Fruit fly (Drosophila melanogaster) whole organism, prepupa: ENCODE data around the gene CG45089.

Experiments used
- Blimp-1 ChIP-seq: fragments of 200-800 bp; sonication (Bioruptor generic); optimal IDR thresholded peaks from 3 replicates; lab custom pipeline; 2017; ENCODE audit warnings: missing biosample characterization, missing genetic modification characterization, mild to moderate bottlenecking, moderate library complexity, missing genetic modification reagents
- CG10631 ChIP-seq: fragments of 200-800 bp; sonication (Bioruptor generic); optimal IDR thresholded peaks from 2 replicates; lab custom pipeline; 2016; ENCODE audit warnings: missing biosample characterization, missing genetic modification characterization
- CG11294 ChIP-seq: fragments of 200-800 bp; sonication (Bioruptor generic); IDR thresholded peaks from 2 replicates; pipeline ENCODE4 v1.3.6; 2022; ENCODE audit warnings: missing biosample characterization, missing genetic modification characterization
- CG11762 ChIP-seq: fragments of 200-800 bp; sonication (Bioruptor generic); optimal IDR thresholded peaks from 3 replicates; lab custom pipeline; 2016; ENCODE audit warnings: missing biosample characterization, missing genetic modification characterization; ENCODE audit not compliant: insufficient read depth
- CG11902 ChIP-seq: fragments of 200-800 bp; sonication (Bioruptor generic); optimal IDR thresholded peaks from 3 replicates; lab custom pipeline; 2016; ENCODE audit warnings: missing biosample characterization, missing genetic modification characterization
- CG15336 ChIP-seq: fragments of 200-800 bp; sonication (Bioruptor generic); IDR thresholded peaks from 2 replicates; pipeline ENCODE4 v1.3.6; 2022; ENCODE audit warnings: missing biosample characterization, missing genetic modification characterization
- CG1621 ChIP-seq: fragments of 200-800 bp; sonication (Bioruptor generic); optimal IDR thresholded peaks from 3 replicates; lab custom pipeline; 2018; ENCODE audit warnings: missing biosample characterization, mild to moderate bottlenecking, missing genetic modification characterization
- CG16779 ChIP-seq: fragments of 200-800 bp; sonication (Bioruptor generic); optimal IDR thresholded peaks from 3 replicates; lab custom pipeline; 2017; ENCODE audit warnings: missing biosample characterization, mild to moderate bottlenecking, missing genetic modification characterization
- CG3032 ChIP-seq: fragments of 200-800 bp; optimal IDR thresholded peaks from 2 replicates; lab custom pipeline; 2019; ENCODE audit warnings: missing biosample characterization, mild to moderate bottlenecking, missing genetic modification characterization, moderate library complexity
- CG31627 ChIP-seq: fragments of 200-800 bp; sonication (Bioruptor generic); optimal IDR thresholded peaks from 3 replicates; lab custom pipeline; 2016; ENCODE audit warnings: missing biosample characterization, missing genetic modification characterization
- CG4318 ChIP-seq: fragments of 200-800 bp; sonication (Bioruptor generic); optimal IDR thresholded peaks from 3 replicates; lab custom pipeline; 2017; ENCODE audit warnings: missing biosample characterization, mild to moderate bottlenecking, missing genetic modification characterization
- CG6163 ChIP-seq: fragments of 200-800 bp; sonication (Bioruptor generic); IDR thresholded peaks from 3 replicates; pipeline ENCODE4 v1.3.6; 2022; ENCODE audit warnings: missing biosample characterization, missing genetic modification characterization
- CG6792 ChIP-seq: fragments of 200-800 bp; sonication (Bioruptor generic); optimal IDR thresholded peaks from 3 replicates; lab custom pipeline; 2016; ENCODE audit warnings: missing biosample characterization, missing genetic modification characterization
- CG7368 ChIP-seq: fragments of 200-800 bp; sonication (Bioruptor generic); optimal IDR thresholded peaks from 3 replicates; lab custom pipeline; 2016; ENCODE audit warnings: missing biosample characterization, missing genetic modification characterization
- CG8119 ChIP-seq: fragments of 200-800 bp; sonication (Bioruptor generic); IDR thresholded peaks from 3 replicates; pipeline ENCODE4 v1.3.6; 2022; ENCODE audit warnings: missing biosample characterization, missing genetic modification characterization
- CG8319 ChIP-seq: fragments of 200-800 bp; sonication (Bioruptor generic); optimal IDR thresholded peaks from 3 replicates; lab custom pipeline; 2016; ENCODE audit warnings: missing biosample characterization, missing genetic modification characterization
- Eip78C ChIP-seq: fragments of 200-800 bp; sonication (Bioruptor generic); peaks from one replicate; lab custom pipeline; 2016; ENCODE audit warnings: missing biosample characterization, missing genetic modification characterization
- Eip93F ChIP-seq: fragments of 200-800 bp; sonication (Bioruptor generic); optimal IDR thresholded peaks from 2 replicates; lab custom pipeline; 2016; ENCODE audit warnings: missing biosample characterization, mild to moderate bottlenecking, missing genetic modification characterization
- Ets21C ChIP-seq: fragments of 200-800 bp; sonication (Bioruptor generic); optimal IDR thresholded peaks from 3 replicates; lab custom pipeline; 2016; ENCODE audit warnings: missing biosample characterization, missing genetic modification characterization
- Ets96B ChIP-seq: fragments of 200-800 bp; optimal IDR thresholded peaks from 2 replicates; lab custom pipeline; 2019; ENCODE audit warnings: missing biosample characterization, mild to moderate bottlenecking, missing genetic modification characterization, moderate library complexity
- Gug ChIP-seq: fragments of 200-800 bp; sonication (Bioruptor generic); IDR thresholded peaks from 2 replicates; pipeline ENCODE4 v1.3.6; 2022; ENCODE audit warnings: missing biosample characterization, missing genetic modification characterization
- Hr38 ChIP-seq: sonication (Bioruptor generic); optimal IDR thresholded peaks from 2 replicates; lab custom pipeline; 2016; ENCODE audit warnings: missing biosample characterization, missing genetic modification characterization
- Hr4 ChIP-seq: fragments of 200-800 bp; sonication (Bioruptor generic); optimal IDR thresholded peaks from 3 replicates; lab custom pipeline; 2016; ENCODE audit warnings: missing biosample characterization, missing genetic modification characterization
- Lpt ChIP-seq: fragments of 200-800 bp; sonication (Bioruptor generic); optimal IDR thresholded peaks from 3 replicates; lab custom pipeline; 2016; ENCODE audit warnings: missing biosample characterization, missing genetic modification characterization
- Sox102F ChIP-seq: fragments of 200-800 bp; sonication (Bioruptor generic); optimal IDR thresholded peaks from 2 replicates; lab custom pipeline; 2016; ENCODE audit warnings: missing biosample characterization, mild to moderate bottlenecking, missing genetic modification characterization
- Sox14 ChIP-seq: fragments of 200-800 bp; sonication (Bioruptor generic); optimal IDR thresholded peaks from 3 replicates; lab custom pipeline; 2016; ENCODE audit warnings: missing biosample characterization, missing genetic modification characterization
- Sox15 ChIP-seq: fragments of 200-800 bp; sonication (Bioruptor generic); optimal IDR thresholded peaks from 3 replicates; lab custom pipeline; 2016; ENCODE audit warnings: missing biosample characterization, missing genetic modification characterization
- achi ChIP-seq: fragments of 200-800 bp; sonication (Bioruptor generic); optimal IDR thresholded peaks from 3 replicates; lab custom pipeline; 2016; ENCODE audit warnings: missing biosample characterization, missing genetic modification characterization
- acj6 ChIP-seq: fragments of 200-800 bp; sonication (Bioruptor generic); optimal IDR thresholded peaks from 3 replicates; lab custom pipeline; 2016; ENCODE audit warnings: missing biosample characterization, missing genetic modification characterization
- cyc ChIP-seq: fragments of 200-800 bp; sonication (Bioruptor generic); optimal IDR thresholded peaks from 3 replicates; lab custom pipeline; 2016; ENCODE audit warnings: missing biosample characterization, missing genetic modification characterization
- dac ChIP-seq: fragments of 200-800 bp; sonication (Bioruptor generic); optimal IDR thresholded peaks from 2 replicates; lab custom pipeline; 2017; ENCODE audit warnings: missing biosample characterization, mild to moderate bottlenecking, missing genetic modification characterization
- dsx ChIP-seq: fragments of 200-800 bp; optimal IDR thresholded peaks from 3 replicates; lab custom pipeline; 2019; ENCODE audit warnings: missing biosample characterization, mild to moderate bottlenecking, missing genetic modification characterization, moderate library complexity; ENCODE audit not compliant: poor library complexity, severe bottlenecking
- eg ChIP-seq: fragments of 200-800 bp; sonication (Bioruptor generic); IDR thresholded peaks from 3 replicates; pipeline ENCODE4 v1.3.6; 2022; ENCODE audit warnings: missing biosample characterization, missing genetic modification characterization
- esn ChIP-seq: fragments of 200-800 bp; sonication (Bioruptor generic); optimal IDR thresholded peaks from 2 replicates; lab custom pipeline; 2016; ENCODE audit warnings: missing biosample characterization, mild to moderate bottlenecking, missing genetic modification characterization, moderate library complexity
- fd59A ChIP-seq: fragments of 200-800 bp; sonication (Bioruptor generic); optimal IDR thresholded peaks from 2 replicates; lab custom pipeline; 2017; ENCODE audit warnings: missing biosample characterization, mild to moderate bottlenecking, missing genetic modification characterization, missing genetic modification reagents
- fd85E ChIP-seq: fragments of 200-800 bp; sonication (Bioruptor generic); optimal IDR thresholded peaks from 3 replicates; lab custom pipeline; 2016; ENCODE audit warnings: missing biosample characterization, missing genetic modification characterization
- fkh ChIP-seq: fragments of 200-800 bp; sonication (Bioruptor generic); optimal IDR thresholded peaks from 3 replicates; lab custom pipeline; 2017; ENCODE audit warnings: missing biosample characterization, mild to moderate bottlenecking, missing genetic modification characterization, moderate library complexity
- lz ChIP-seq: fragments of 200-800 bp; sonication (Bioruptor generic); optimal IDR thresholded peaks from 3 replicates; lab custom pipeline; 2016; ENCODE audit warnings: missing biosample characterization, missing genetic modification characterization
- net ChIP-seq: fragments of 200-800 bp; sonication (Bioruptor generic); optimal IDR thresholded peaks from 3 replicates; lab custom pipeline; 2016; ENCODE audit warnings: missing biosample characterization, missing genetic modification characterization
- pdm3 ChIP-seq: fragments of 200-800 bp; sonication (Bioruptor generic); optimal IDR thresholded peaks from 3 replicates; lab custom pipeline; 2016; ENCODE audit warnings: missing biosample characterization, missing genetic modification characterization
- salr ChIP-seq, 2 experiments: fragments of 200-800 bp; sonication (Bioruptor generic); optimal IDR thresholded peaks; 3 replicates each; lab custom pipeline; 2016 to 2018; ENCODE audit warnings: missing biosample characterization in 2 of 2, missing genetic modification characterization in 2 of 2, mild to moderate bottlenecking in 1 of 2
- svp ChIP-seq: fragments of 200-800 bp; sonication (Bioruptor generic); peaks from one replicate; lab custom pipeline; 2016; ENCODE audit warnings: missing biosample characterization, missing genetic modification characterization
- topi ChIP-seq: fragments of 200-800 bp; sonication (Bioruptor generic); optimal IDR thresholded peaks from 3 replicates; lab custom pipeline; 2016; ENCODE audit warnings: missing biosample characterization, missing genetic modification characterization

Gene CG45089

DNA sequence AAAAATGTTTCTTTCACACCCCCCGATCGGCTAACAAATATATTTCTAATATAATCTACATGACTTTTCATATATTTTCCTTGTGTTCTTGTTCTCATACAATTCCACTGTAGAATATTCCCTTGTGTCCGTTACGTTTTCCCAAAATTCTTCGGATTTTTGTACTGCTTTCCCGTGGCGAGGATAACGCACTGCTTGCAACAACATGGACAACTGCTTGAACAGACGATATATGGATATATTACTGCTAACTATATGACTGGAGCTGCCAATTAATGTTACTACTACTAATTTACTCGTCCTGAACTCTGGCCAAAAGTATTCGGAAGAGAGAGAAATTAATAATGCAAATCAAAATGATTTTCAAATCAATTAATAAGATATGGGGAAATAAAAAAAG lies 31.3 kb upstream of the CG45089 start:
- peak; percentile 32 for TF ChIP-seq svp (GFP tag; lab: Kevin White, UChicago)
- TF ChIP-seq Sox14 = no peak
- TF ChIP-seq esn (GFP tag; lab: Kevin White, UChicago) = no peak

DNA sequence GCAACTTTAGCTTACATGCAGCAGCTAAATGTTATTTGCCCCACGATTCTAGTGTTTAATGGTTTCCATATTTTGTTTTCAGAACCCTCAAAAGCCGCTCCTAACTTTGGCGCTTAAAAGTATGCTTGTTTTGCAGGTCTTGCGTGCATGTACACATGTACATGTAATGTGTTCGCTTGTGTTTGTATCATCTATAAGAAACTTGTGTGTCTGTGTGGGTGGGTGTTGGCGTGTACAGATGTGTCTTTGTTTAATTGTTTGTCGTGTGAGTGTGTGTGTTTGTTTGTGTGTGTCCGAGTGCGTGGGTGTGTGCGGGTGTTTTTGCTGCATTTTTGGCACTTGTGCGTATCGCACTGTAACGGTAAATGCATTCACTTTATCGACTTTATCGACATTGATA lies 29.5 kb upstream of the CG45089 start:
- no peak for TF ChIP-seq CG8319 (GFP tag; lab: Kevin White, UChicago)
- TF ChIP-seq CG16779 (tag; lab: Kevin White, UChicago) = no peak
- TF ChIP-seq CG6163 (GFP tag; lab: Robert Waterston, UW) = no peak
- TF ChIP-seq Sox15 = no peak
- no peak for TF ChIP-seq CG15336
- TF ChIP-seq dsx (GFP tag; lab: Kevin White, UChicago) = peak; percentile 10
- peak; percentile 30 for TF ChIP-seq Sox14

DNA sequence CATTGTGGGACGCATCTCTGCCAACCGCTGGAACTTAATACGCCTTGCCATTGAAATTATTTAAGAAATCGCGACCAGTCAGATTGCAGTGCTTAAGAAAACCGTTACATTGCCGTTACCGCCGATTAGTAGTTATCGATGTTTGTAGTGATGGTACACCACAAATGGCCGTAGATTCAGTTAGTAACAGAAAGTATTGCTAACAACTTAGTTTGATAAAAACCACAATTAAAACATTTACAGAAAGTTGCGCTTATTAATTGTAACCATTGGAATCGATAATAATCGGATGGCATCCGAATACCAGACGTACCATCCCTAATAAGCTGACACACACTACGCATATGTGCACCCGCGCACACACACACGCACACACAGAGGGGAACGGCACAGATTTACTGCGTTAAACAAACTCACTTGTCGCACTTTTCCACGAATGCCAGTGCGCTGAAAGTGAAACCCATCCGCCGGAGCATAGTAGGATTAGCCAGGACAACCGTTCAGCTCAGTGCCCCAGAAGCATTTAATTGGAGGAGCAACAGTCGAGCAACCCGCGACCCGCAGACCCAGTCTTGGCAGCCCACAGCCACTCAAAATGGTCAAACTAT lies 26.6 kb upstream of the CG45089 start, which contains the start of the genes hdm and Ykt6:
hdm (minus strand) TSS at position 51 of the 608 bp plus-strand sequence.
Ykt6 (plus strand) TSS at position 329 of the 608 bp plus-strand sequence.
- TF ChIP-seq pdm3 (GFP tag; lab: Kevin White, UChicago) (no peak), CG11762 (GFP tag; lab: Kevin White, UChicago) (peak; percentile 35), svp (GFP tag; lab: Kevin White, UChicago) (peak; percentile 85), Lpt (GFP tag; lab: Kevin White, UChicago) (peak; percentile 27), eg (GFP tag; lab: Robert Waterston, UW) (no peak; the same call in 2 of the 3 replicates), topi (GFP tag; lab: Kevin White, UChicago) (peak; percentile 78), Hr38 (GFP tag; lab: Kevin White, UChicago) (peak; percentile 23), net (peak; percentile 55), Eip78C (GFP tag; lab: Kevin White, UChicago) (peak; percentile 82), Sox14 (peak; percentile 73), lz (GFP tag; lab: Kevin White, UChicago) (peak; percentile 80), CG31627 (GFP tag; lab: Kevin White, UChicago) (peak; percentile 79), fkh (GFP tag; lab: Kevin White, UChicago) (peak; percentile 77), Sox15 (peak; percentile 55), CG11902 (GFP tag; lab: Kevin White, UChicago) (peak; percentile 27), CG6792 (GFP tag; lab: Kevin White, UChicago) (peak; percentile 63), CG10631 (GFP tag; lab: Kevin White, UChicago) (peak; percentile 81), CG8319 (GFP tag; lab: Kevin White, UChicago) (peak; percentile 45), esn (GFP tag; lab: Kevin White, UChicago) (peak; percentile 80), Hr4 (GFP tag; lab: Kevin White, UChicago) (no peak), CG15336 (peak; percentile 52; the same call in 1 of the 2 replicates), dac (GFP tag; lab: Kevin White, UChicago) (no peak), CG8119 (GFP tag; lab: Robert Waterston, UW) (no peak), Sox102F (no peak), fd85E (GFP tag; lab: Kevin White, UChicago) (no peak), CG3032 (tag; lab: Kevin White, UChicago) (peak; percentile 64), cyc (peak; percentile 81), Ets96B (tag; lab: Kevin White, UChicago) (peak; percentile 62), achi (GFP tag; lab: Kevin White, UChicago) (peak; percentile 74), fd59A (GFP tag; lab: Kevin White, UChicago) (peak; percentile 28), Gug (GFP tag; lab: Robert Waterston, UW) (peak; percentile 59), Blimp-1 (no peak), CG4318 (GFP tag; lab: Kevin White, UChicago) (no peak), CG7368 (GFP tag; lab: Kevin White, UChicago) (peak; percentile 70), CG11294 (GFP tag; lab: Robert Waterston, UW) (peak; percentile 45; the same call in 1 of the 2 replicates), salr (GFP tag; optimal IDR thresholded peaks at IDR 0.05; lab: Kevin White, UChicago) (no peak), Ets21C (GFP tag; lab: Kevin White, UChicago) (peak; percentile 65), Eip93F (GFP tag; lab: Kevin White, UChicago) (no peak), dsx (GFP tag; lab: Kevin White, UChicago) (peak; percentile 25), acj6 (GFP tag; lab: Kevin White, UChicago) (peak; percentile 71), CG1621 (tag; lab: Kevin White, UChicago) (peak; percentile 57)
